Worm (Caenorhabditis elegans): Measurements from ENCODE around the gene Y105C5A.13.

The Y105C5A.13 gene

ce11 chrIV:15687825-15688224, 46.8 kb downstream of the Y105C5A.13 start:
- TF ChIP-seq rnt-1 (tag; optimal IDR thresholded peaks at IDR 0.05) (no peak), K09A11.1 (tag; optimal IDR thresholded peaks at IDR 0.05; ENCODE audit: insufficient read depth) (no peak), mec-3 (tag; optimal IDR thresholded peaks at IDR 0.05; ENCODE audit: borderline replicate concordance) (no peak), ceh-22 (tag; optimal IDR thresholded peaks at IDR 0.05) (no peak), dmd-4 (tag; optimal IDR thresholded peaks at IDR 0.05; ENCODE audit: borderline replicate concordance) (no peak), lin-11 (tag; optimal IDR thresholded peaks at IDR 0.05) (no peak), C38D4.7 (GFP tag; optimal IDR thresholded peaks at IDR 0.05) (no peak), hlh-13 (GFP tag; optimal IDR thresholded peaks at IDR 0.05) (no peak), unc-3 (GFP tag; conservative IDR thresholded peaks at IDR 0.05) (no peak), unc-3 (tag; optimal IDR thresholded peaks at IDR 0.05) (no peak), pha-4 (tag; optimal IDR thresholded peaks at IDR 0.05) (no peak)

ce11 chrIV:15688524-15689479, 47.8 kb downstream of the Y105C5A.13 start, which contains the start of gene Y105C5A.15:
Gene Y105C5A.15 (plus strand): TSS chrIV:15689201.
- TF ChIP-seq elt-2 (tag; optimal IDR thresholded peaks at IDR 0.05) (peak; percentile 53), ref-2 (tag; optimal IDR thresholded peaks at IDR 0.05) (no peak)

- TF ChIP-seq ama-1 (optimal IDR thresholded peaks at IDR 0.05): no peak
- TF ChIP-seq ttx-3 (tag; optimal IDR thresholded peaks at IDR 0.05): no peak
- TF ChIP-seq pag-3 (tag; optimal IDR thresholded peaks at IDR 0.05; ENCODE audit: borderline replicate concordance): no peak
- TF ChIP-seq C38D4.7 (GFP tag; optimal IDR thresholded peaks at IDR 0.05): no peak
- no peak for TF ChIP-seq nhr-11 (tag; optimal IDR thresholded peaks at IDR 0.05)
- no peak for TF ChIP-seq F13H6.1 (tag; optimal IDR thresholded peaks at IDR 0.05)
- TF ChIP-seq pax-1 (tag; optimal IDR thresholded peaks at IDR 0.05): no peak
- no peak for TF ChIP-seq ceh-14 (tag; optimal IDR thresholded peaks at IDR 0.05)
- TF ChIP-seq ceh-48 (tag; optimal IDR thresholded peaks at IDR 0.05): no peak
- TF ChIP-seq rnt-1 (tag; optimal IDR thresholded peaks at IDR 0.05): no peak
- TF ChIP-seq unc-3 (GFP tag; conservative IDR thresholded peaks at IDR 0.05): no peak
- no peak for TF ChIP-seq unc-3 (tag; optimal IDR thresholded peaks at IDR 0.05)
- no peak for TF ChIP-seq ceh-24 (tag; optimal IDR thresholded peaks at IDR 0.05)
- TF ChIP-seq hlh-6 (tag; optimal IDR thresholded peaks at IDR 0.05): no peak
- no peak for TF ChIP-seq fkh-6 (tag; optimal IDR thresholded peaks at IDR 0.05)
- no peak for TF ChIP-seq gmeb-2 (tag; optimal IDR thresholded peaks at IDR 0.05)
- TF ChIP-seq odd-2 (tag; optimal IDR thresholded peaks at IDR 0.05): no peak
- no peak for TF ChIP-seq K09A11.1 (tag; optimal IDR thresholded peaks at IDR 0.05; ENCODE audit: insufficient read depth)
- TF ChIP-seq ceh-31 (tag; optimal IDR thresholded peaks at IDR 0.05): no peak
- no peak for TF ChIP-seq madf-2 (tag; optimal IDR thresholded peaks at IDR 0.05)
Measured at ce11 chrIV:15691829-15692228, 50.8 kb downstream of the Y105C5A.13 start.

ce11 chrIV:15693268-15693667, 52.2 kb downstream of the Y105C5A.13 start:
- TF ChIP-seq pqm-1 (tag; optimal IDR thresholded peaks at IDR 0.05): no peak
- no peak for TF ChIP-seq ceh-19 (GFP tag; optimal IDR thresholded peaks at IDR 0.05)
- TF ChIP-seq pat-9 (tag; optimal IDR thresholded peaks at IDR 0.05): no peak
- TF ChIP-seq pax-1 (tag; optimal IDR thresholded peaks at IDR 0.05): no peak
- no peak for TF ChIP-seq Y22D7AL.16 (tag; optimal IDR thresholded peaks at IDR 0.05)
- no peak for TF ChIP-seq unc-55 (GFP tag; optimal IDR thresholded peaks at IDR 0.05)
- TF ChIP-seq dve-1 (tag; optimal IDR thresholded peaks at IDR 0.05): no peak

Measured in whole organism, late embryonic.